Worm (Caenorhabditis elegans) whole organism, L4/young adult: ENCODE measurements around the gene srx-28.

Experiments used
- W03F9.2 ChIP-seq: fragments of 150-350 bp; optimal IDR thresholded peaks from 2 replicates; lab custom pipeline; 2014; ENCODE audit warnings: missing biosample characterization, missing genetic modification characterization
- him-1 ChIP-seq: sonication (generic microtip); optimal IDR thresholded peaks from 2 replicates; lab custom pipeline; 2016; ENCODE audit warnings: missing genotype, missing genetic modification reagents, missing genetic modification characterization, missing compliant biosample characterization

ce11 chrV:2711429-2711828, 45.6 kb downstream of the srx-28 start, which contains the start of gene C24B9.3:
- no peak for TF ChIP-seq him-1 (tag; lab: Kevin White, UChicago)
- no peak for TF ChIP-seq W03F9.2
